Fruit fly (Drosophila melanogaster) Kc167 (cell line): ENCODE measurements around the gene CG43273.

Experiments
- Myc ChIP-seq: fragments of >200 bp; optimal IDR thresholded peaks from 2 replicates; lab custom pipeline; 2017; ENCODE audit warnings: missing external identifiers
- h ChIP-seq: fragments of >200 bp; optimal IDR thresholded peaks from 3 replicates; lab custom pipeline; 2018; ENCODE audit warnings: missing external identifiers
- insv ChIP-seq: fragments of >200 bp; optimal IDR thresholded peaks from 3 replicates; lab custom pipeline; 2018; ENCODE audit warnings: missing external identifiers
- psq ChIP-seq: fragments of >200 bp; optimal IDR thresholded peaks from 2 replicates; lab custom pipeline; 2017; ENCODE audit warnings: missing external identifiers
- ttk ChIP-seq: sonication (Bioruptor generic); optimal IDR thresholded peaks from 2 replicates; lab custom pipeline; 2017; ENCODE audit warnings: missing external identifiers

- TF ChIP-seq psq (lab: Kevin White, UChicago) (no peak), ttk (no peak), insv (lab: Kevin White, UChicago) (no peak), h (no peak), Myc (no peak)
Observed at dm6 chr3R:24841063-24841462, 11.0 kb downstream of the CG43273 start, which contains the start of gene CG33658.
